Fruit fly (Drosophila melanogaster) whole organism, embryonic: ENCODE data around the gene CG32647.

Experiments
- Aef1 ChIP-seq: fragments of 200-800 bp; sonication (Bioruptor generic); IDR thresholded peaks from 3 replicates; pipeline ENCODE4 v1.3.6; 2022; ENCODE audit warnings: missing biosample characterization, missing genetic modification characterization
- B-H1 ChIP-seq: fragments of 200-800 bp; sonication (Bioruptor generic); IDR thresholded peaks from 3 replicates; pipeline ENCODE4 v1.3.6; 2022; ENCODE audit warnings: missing biosample characterization, missing genetic modification characterization
- CG10147 ChIP-seq: fragments of 200-800 bp; sonication (Bioruptor generic); optimal IDR thresholded peaks from 2 replicates; lab custom pipeline; 2019; ENCODE audit warnings: missing biosample characterization, mild to moderate bottlenecking, missing genetic modification characterization, moderate library complexity
- CG10209 ChIP-seq: fragments of 200-800 bp; sonication (Bioruptor generic); optimal IDR thresholded peaks from 3 replicates; lab custom pipeline; 2017; ENCODE audit warnings: missing biosample characterization, mild to moderate bottlenecking, missing genetic modification characterization, missing genetic modification reagents
- CG10366 ChIP-seq: fragments of 200-800 bp; sonication (Bioruptor generic); IDR thresholded peaks from 2 replicates; pipeline ENCODE4 v1.3.6; 2022; ENCODE audit warnings: missing biosample characterization, missing genetic modification characterization
- CG10543 ChIP-seq: fragments of 200-800 bp; sonication (Bioruptor generic); optimal IDR thresholded peaks from 3 replicates; lab custom pipeline; 2017; ENCODE audit warnings: missing biosample characterization, mild to moderate bottlenecking, missing genetic modification characterization, moderate library complexity
- CG12104 ChIP-seq: fragments of 200-800 bp; sonication (Bioruptor generic); optimal IDR thresholded peaks from 3 replicates; lab custom pipeline; 2016; ENCODE audit warnings: missing biosample characterization, missing genetic modification characterization
- CG13424 ChIP-seq: fragments of 200-800 bp; sonication (Bioruptor generic); optimal IDR thresholded peaks from 2 replicates; lab custom pipeline; 2019; ENCODE audit warnings: missing biosample characterization, mild to moderate bottlenecking, missing genetic modification characterization, moderate library complexity
- CG15269 ChIP-seq: fragments of 200-800 bp; sonication (Bioruptor generic); optimal IDR thresholded peaks from 2 replicates; lab custom pipeline; 2018; ENCODE audit warnings: missing biosample characterization, mild to moderate bottlenecking, missing genetic modification characterization, moderate library complexity
- CG16813 ChIP-seq: fragments of 200-800 bp; sonication (Bioruptor generic); IDR thresholded peaks from 3 replicates; pipeline ENCODE4 v1.3.6; 2022; ENCODE audit warnings: missing biosample characterization, missing genetic modification characterization; ENCODE audit not compliant: partially characterized antibody
- CG30020 ChIP-seq: fragments of 200-800 bp; optimal IDR thresholded peaks from 2 replicates; lab custom pipeline; 2019; ENCODE audit warnings: missing biosample characterization, mild to moderate bottlenecking, missing genetic modification characterization, moderate library complexity
- CG3838 ChIP-seq: fragments of 200-800 bp; sonication (Bioruptor generic); optimal IDR thresholded peaks from 3 replicates; lab custom pipeline; 2016; ENCODE audit warnings: missing biosample characterization, missing genetic modification characterization
- CG4730 ChIP-seq: fragments of 200-800 bp; sonication (Bioruptor generic); IDR thresholded peaks from 2 replicates; pipeline ENCODE4 v1.3.6; 2022; ENCODE audit warnings: missing biosample characterization, missing genetic modification characterization
- CG4854 ChIP-seq: fragments of 200-800 bp; sonication (Bioruptor generic); optimal IDR thresholded peaks from 2 replicates; lab custom pipeline; 2016; ENCODE audit warnings: missing biosample characterization, missing genetic modification characterization, inconsistent platforms
- CG6254 ChIP-seq: fragments of 200-800 bp; sonication (Bioruptor generic); optimal IDR thresholded peaks from 3 replicates; lab custom pipeline; 2017; ENCODE audit warnings: mild to moderate bottlenecking, missing biosample characterization, missing genetic modification reagents, missing genetic modification characterization
- CG6272 ChIP-seq: fragments of 200-800 bp; sonication (Bioruptor generic); IDR thresholded peaks from 2 replicates; pipeline ENCODE4 v1.3.6; 2022; ENCODE audit warnings: missing biosample characterization, missing genetic modification characterization
- CG7745 ChIP-seq: fragments of 200-800 bp; sonication (Bioruptor generic); optimal IDR thresholded peaks from 2 replicates; lab custom pipeline; 2018; ENCODE audit warnings: missing biosample characterization, mild to moderate bottlenecking, missing genetic modification characterization, moderate library complexity
- CG7839 ChIP-seq: fragments of 200-800 bp; sonication (Bioruptor generic); optimal IDR thresholded peaks from 3 replicates; lab custom pipeline; 2018; ENCODE audit warnings: missing biosample characterization, mild to moderate bottlenecking, missing genetic modification characterization, moderate library complexity
- CG7928 ChIP-seq: fragments of 200-800 bp; sonication (Bioruptor generic); optimal IDR thresholded peaks from 2 replicates; lab custom pipeline; 2017; ENCODE audit warnings: missing biosample characterization, mild to moderate bottlenecking, missing genetic modification characterization
- CG8478 ChIP-seq: fragments of >200 bp; optimal IDR thresholded peaks from 2 replicates; lab custom pipeline; 2018
- CTCF ChIP-seq: fragments of 200-800 bp; sonication (Bioruptor generic); optimal IDR thresholded peaks from 2 replicates; lab custom pipeline; 2017; ENCODE audit warnings: missing biosample characterization, mild to moderate bottlenecking, missing genetic modification characterization, moderate library complexity
- Dek ChIP-seq: fragments of 200-800 bp; sonication (Bioruptor generic); optimal IDR thresholded peaks from 3 replicates; lab custom pipeline; 2019; ENCODE audit warnings: missing biosample characterization, mild to moderate bottlenecking, missing genetic modification characterization, moderate library complexity
- Dfd ChIP-seq, 2 experiments: fragments of >200 bp; optimal IDR thresholded peaks; 2 replicates each; lab custom pipeline; 2017; ENCODE audit warnings: missing biosample characterization in 2 of 2, missing genetic modification characterization in 2 of 2
- HLH4C ChIP-seq: fragments of 200-800 bp; sonication (Bioruptor generic); IDR thresholded peaks from 3 replicates; pipeline ENCODE4 v1.3.6; 2022; ENCODE audit warnings: missing biosample characterization, missing genetic modification characterization; ENCODE audit not compliant: partially characterized antibody
- Hr39 ChIP-seq: fragments of >200 bp; optimal IDR thresholded peaks from 2 replicates; lab custom pipeline; 2017
- Meics ChIP-seq: fragments of 200-800 bp; sonication (Bioruptor generic); optimal IDR thresholded peaks from 2 replicates; lab custom pipeline; 2017; ENCODE audit warnings: missing biosample characterization, mild to moderate bottlenecking, missing genetic modification characterization
- Mes4 ChIP-seq: fragments of 200-800 bp; sonication (Bioruptor generic); optimal IDR thresholded peaks from 2 replicates; lab custom pipeline; 2016; ENCODE audit warnings: missing biosample characterization, missing genetic modification characterization
- Myb ChIP-seq: fragments of 200-800 bp; sonication (Bioruptor generic); optimal IDR thresholded peaks from 2 replicates; lab custom pipeline; 2016; ENCODE audit warnings: missing biosample characterization, missing genetic modification characterization
- NFAT ChIP-seq: fragments of 200-800 bp; sonication (Bioruptor generic); IDR thresholded peaks from 2 replicates; pipeline ENCODE4 v1.3.6; 2022; ENCODE audit warnings: missing biosample characterization, missing genetic modification characterization
- NfI ChIP-seq: fragments of 200-800 bp; sonication (Bioruptor generic); optimal IDR thresholded peaks from 3 replicates; lab custom pipeline; 2018; ENCODE audit warnings: missing biosample characterization, mild to moderate bottlenecking, missing genetic modification characterization, moderate library complexity
- Rx ChIP-seq: fragments of 200-800 bp; sonication (Bioruptor generic); IDR thresholded peaks from 2 replicates; pipeline ENCODE4 v1.3.6; 2022; ENCODE audit warnings: missing biosample characterization, missing genetic modification characterization
- Tbp ChIP-seq: fragments of >200 bp; optimal IDR thresholded peaks from 2 replicates; lab custom pipeline; 2018; ENCODE audit warnings: missing biosample characterization, missing genetic modification characterization
- ase ChIP-seq: fragments of 200-800 bp; sonication (Bioruptor generic); IDR thresholded peaks from 3 replicates; pipeline ENCODE4 v1.3.6; 2022; ENCODE audit warnings: missing biosample characterization, missing genetic modification characterization
- bcd ChIP-seq: fragments of 200-800 bp; sonication (Bioruptor generic); optimal IDR thresholded peaks from 2 replicates; lab custom pipeline; 2017; ENCODE audit warnings: missing biosample characterization, mild to moderate bottlenecking, missing genetic modification characterization
- cato ChIP-seq: fragments of 200-800 bp; sonication (Bioruptor generic); optimal IDR thresholded peaks from 2 replicates; lab custom pipeline; 2016; ENCODE audit warnings: missing biosample characterization, missing genetic modification characterization, borderline replicate concordance
- crol ChIP-seq: fragments of 200-800 bp; sonication (Bioruptor generic); IDR thresholded peaks from 2 replicates; pipeline ENCODE4 v1.3.6; 2022; ENCODE audit warnings: missing biosample characterization, missing genetic modification characterization
- eve ChIP-seq, 2 experiments: fragments of >200 bp; optimal IDR thresholded peaks; 2 replicates each; lab custom pipeline; 2017; ENCODE audit warnings: missing biosample characterization in 2 of 2, missing genetic modification characterization in 2 of 2
- fd96Cb ChIP-seq: fragments of 200-800 bp; sonication (Bioruptor generic); optimal IDR thresholded peaks from 2 replicates; lab custom pipeline; 2018; ENCODE audit warnings: missing biosample characterization, mild to moderate bottlenecking, missing genetic modification characterization, moderate library complexity
- gcm2 ChIP-seq: fragments of 200-800 bp; sonication (Bioruptor generic); optimal IDR thresholded peaks from 2 replicates; lab custom pipeline; 2016; ENCODE audit warnings: missing biosample characterization, missing genetic modification characterization
- gsb-n ChIP-seq: fragments of 200-800 bp; sonication (Bioruptor generic); optimal IDR thresholded peaks from 3 replicates; lab custom pipeline; 2018; ENCODE audit warnings: missing biosample characterization, mild to moderate bottlenecking, missing genetic modification characterization
- ham ChIP-seq: fragments of 200-800 bp; sonication (Bioruptor generic); IDR thresholded peaks from 2 replicates; pipeline ENCODE4 v1.3.6; 2022; ENCODE audit warnings: missing biosample characterization, missing genetic modification characterization
- mam ChIP-seq: fragments of 200-800 bp; sonication (Bioruptor generic); optimal IDR thresholded peaks from 3 replicates; lab custom pipeline; 2016; ENCODE audit warnings: missing biosample characterization, missing genetic modification characterization
- org-1 ChIP-seq: fragments of 200-800 bp; sonication (Bioruptor generic); optimal IDR thresholded peaks from 2 replicates; lab custom pipeline; 2017; ENCODE audit warnings: missing biosample characterization, missing genetic modification characterization
- pan ChIP-seq, 4 experiments: fragments of >200 bp in 3 of 4; fragments of 200-800 bp in 1 of 4; sonication (Bioruptor generic) in 1 of 4; optimal IDR thresholded peaks in 3 of 4; IDR thresholded peaks in 1 of 4; 2 replicates each; pipeline versions ENCODE4 v1.3.6 to Lab custom; 2017 to 2022; ENCODE audit warnings: missing biosample characterization in 2 of 4, missing genetic modification characterization in 2 of 4, mixed read lengths in 1 of 4
- pita ChIP-seq: fragments of 200-800 bp; sonication (Bioruptor generic); optimal IDR thresholded peaks from 2 replicates; lab custom pipeline; 2017; ENCODE audit warnings: missing biosample characterization, mild to moderate bottlenecking, missing genetic modification characterization
- psq ChIP-seq: fragments of 200-800 bp; sonication (Bioruptor generic); optimal IDR thresholded peaks from 2 replicates; lab custom pipeline; 2017; ENCODE audit warnings: missing biosample characterization, missing genetic modification characterization
- sc ChIP-seq, 3 experiments: fragments of >200 bp in 2 of 3; fragments of 200-800 bp in 1 of 3; sonication (Bioruptor generic) in 1 of 3; optimal IDR thresholded peaks; 2 replicates in 2 of 3; 3 replicates in 1 of 3; lab custom pipeline; 2017; ENCODE audit warnings: mild to moderate bottlenecking in 1 of 3, missing biosample characterization in 1 of 3, missing genetic modification characterization in 1 of 3, missing genetic modification reagents in 1 of 3
- slou ChIP-seq: fragments of 200-800 bp; sonication (Bioruptor generic); optimal IDR thresholded peaks from 3 replicates; lab custom pipeline; 2016; ENCODE audit warnings: missing biosample characterization, missing genetic modification characterization
- so ChIP-seq: fragments of 200-800 bp; sonication (Bioruptor generic); IDR thresholded peaks from 3 replicates; pipeline ENCODE4 v1.3.6; 2022; ENCODE audit warnings: missing biosample characterization, missing genetic modification characterization
- sqz ChIP-seq: fragments of 200-800 bp; sonication (Bioruptor generic); optimal IDR thresholded peaks from 3 replicates; lab custom pipeline; 2018; ENCODE audit warnings: missing biosample characterization, mild to moderate bottlenecking, missing genetic modification characterization

CG32647 gene

dm6 chrX:12737735-12738390 is 46.9 kb downstream of the CG32647 start (continued):
- TF ChIP-seq CG7839 (tag; lab: Kevin White, UChicago) (peak; percentile 90), Dfd (GFP tag; optimal IDR thresholded peaks at IDR 0.05; lab: Kevin White, UChicago) (no peak), CG13424 (tag; lab: Kevin White, UChicago) (peak; percentile 85), CG30020 (tag; lab: Kevin White, UChicago) (peak; percentile 47), fd96Cb (tag; lab: Kevin White, UChicago) (peak; percentile 84), NFAT (GFP tag; lab: Robert Waterston, UW) (no peak), HLH4C (GFP tag; lab: Robert Waterston, UW) (no peak), sc (optimal IDR thresholded peaks at IDR 0.05; lab: Kevin White, UChicago) (no peak), sc (GFP tag; optimal IDR thresholded peaks at IDR 0.05; lab: Kevin White, UChicago) (peak; percentile 57), CG4854 (no peak), CTCF (GFP tag; lab: Kevin White, UChicago) (peak; percentile 12), cato (GFP tag; lab: Kevin White, UChicago) (peak; percentile 10), crol (GFP tag; lab: Robert Waterston, UW) (no peak), Dek (tag; lab: Kevin White, UChicago) (peak; percentile 74), org-1 (GFP tag; lab: Kevin White, UChicago) (peak; percentile 64), CG7745 (tag; lab: Kevin White, UChicago) (no peak), psq (GFP tag; lab: Kevin White, UChicago) (no peak), pita (no peak), Myb (no peak), sqz (GFP tag; lab: Kevin White, UChicago) (no peak), CG10209 (GFP tag; lab: Kevin White, UChicago) (peak; percentile 73), Meics (GFP tag; lab: Kevin White, UChicago) (peak; percentile 87), gsb-n (tag; lab: Kevin White, UChicago) (peak; percentile 78), Rx (GFP tag; lab: Robert Waterston, UW) (no peak), CG16813 (GFP tag; lab: Robert Waterston, UW) (no peak), ase (no peak), CG7928 (GFP tag; lab: Kevin White, UChicago) (no peak), CG10543 (no peak), mam (GFP tag; lab: Kevin White, UChicago) (peak; percentile 18), NfI (GFP tag; lab: Kevin White, UChicago) (peak; percentile 45), CG10147 (peak; percentile 78), CG6272 (GFP tag; lab: Robert Waterston, UW) (no peak), CG8478 (lab: Kevin White, UChicago) (no peak), CG12104 (GFP tag; lab: Kevin White, UChicago) (peak; percentile 73), CG4730 (GFP tag; lab: Robert Waterston, UW) (0 out of 2 replicates have a peak, but pooled peaks have one; percentile 18), CG10366 (peak; percentile 27; the same call in 1 of the 2 replicates), gcm2 (GFP tag; lab: Kevin White, UChicago) (no peak), Mes4 (GFP tag; lab: Kevin White, UChicago) (no peak), Aef1 (GFP tag; lab: Robert Waterston, UW) (no peak), CG15269 (peak; percentile 84), bcd (GFP tag; lab: Kevin White, UChicago) (peak; percentile 79), B-H1 (GFP tag; lab: Robert Waterston, UW) (no peak), Hr39 (lab: Kevin White, UChicago) (no peak), CG6254 (GFP tag; lab: Kevin White, UChicago) (peak; percentile 19), Tbp (GFP tag; lab: Kevin White, UChicago) (no peak), eve (GFP tag; optimal IDR thresholded peaks at IDR 0.05; lab: Kevin White, UChicago) (no peak), so (GFP tag; lab: Robert Waterston, UW) (no peak; the same call in 2 of the 3 replicates), slou (no peak), pan (optimal IDR thresholded peaks at IDR 0.05; lab: Kevin White, UChicago) (no peak), pan (GFP tag; optimal IDR thresholded peaks at IDR 0.05 in 1 of 2, IDR thresholded peaks at IDR 0.05 in 1 of 2) (peak in 1 of 2 experiments; percentile 68), ham (GFP tag; lab: Robert Waterston, UW) (no peak), CG3838 (GFP tag; lab: Kevin White, UChicago) (no peak)
